Worm (Caenorhabditis elegans) whole organism, L2 larva: ENCODE data around the gene fat-6.
A peak's percentile ranks its signal among the peaks of the same experiment; 100 is the strongest.

Experiments used
- C34F6.9 ChIP-seq: fragments of 150-350 bp; optimal IDR thresholded peaks from 2 replicates; lab custom pipeline; 2014; ENCODE audit warnings: missing biosample characterization, missing genetic modification characterization
- F13H6.1 ChIP-seq: sonication (generic microtip); optimal IDR thresholded peaks from 2 replicates; lab custom pipeline; 2016; ENCODE audit warnings: missing genetic modification characterization, missing compliant biosample characterization
- R02D3.7 ChIP-seq: fragments of 150-350 bp; optimal IDR thresholded peaks from 2 replicates; lab custom pipeline; 2014; ENCODE audit warnings: missing biosample characterization, missing genetic modification characterization
- Y55F3AM.14 ChIP-seq: fragments of 200-800 bp; sonication (Bioruptor generic); optimal IDR thresholded peaks from 2 replicates; lab custom pipeline; 2018; ENCODE audit warnings: mild to moderate bottlenecking, missing genetic modification characterization, missing compliant biosample characterization
- ZK546.5 ChIP-seq: sonication (generic microtip); optimal IDR thresholded peaks from 2 replicates; lab custom pipeline; 2017; ENCODE audit warnings: missing biosample characterization, missing genetic modification characterization
- alr-1 ChIP-seq: fragments of 150-350 bp; optimal IDR thresholded peaks from 2 replicates; lab custom pipeline; 2014; ENCODE audit warnings: missing biosample characterization, missing genetic modification characterization
- aly-2 ChIP-seq: fragments of 150-350 bp; optimal IDR thresholded peaks from 2 replicates; lab custom pipeline; 2014; ENCODE audit warnings: missing biosample characterization, missing genetic modification characterization
- ama-1 ChIP-seq: fragments of 150-350 bp; optimal IDR thresholded peaks from 2 replicates; lab custom pipeline; 2018; ENCODE audit warnings: inconsistent platforms
- blmp-1 ChIP-seq: sonication (generic microtip); optimal IDR thresholded peaks from 2 replicates; lab custom pipeline; 2017; ENCODE audit warnings: missing genetic modification characterization, mild to moderate bottlenecking, missing compliant biosample characterization, antibody characterized with exemption, moderate library complexity; ENCODE audit not compliant: insufficient read depth
- ceh-16 ChIP-seq: fragments of 150-350 bp; optimal IDR thresholded peaks from 2 replicates; lab custom pipeline; 2014; ENCODE audit warnings: missing biosample characterization, missing genetic modification characterization
- ceh-82 ChIP-seq: fragments of 150-350 bp; optimal IDR thresholded peaks from 2 replicates; lab custom pipeline; 2014; ENCODE audit warnings: missing biosample characterization, missing genetic modification characterization
- crh-2 ChIP-seq: sonication (generic microtip); optimal IDR thresholded peaks from 2 replicates; lab custom pipeline; 2017; ENCODE audit warnings: missing biosample characterization, missing genetic modification characterization
- dmd-4 ChIP-seq: sonication (generic microtip); optimal IDR thresholded peaks from 2 replicates; lab custom pipeline; 2017; ENCODE audit warnings: missing biosample characterization, missing genetic modification characterization
- egl-27 ChIP-seq: sonication (generic microtip); optimal IDR thresholded peaks from 3 replicates; lab custom pipeline; 2017; ENCODE audit warnings: missing biosample characterization, missing genetic modification reagents, missing genetic modification characterization
- elt-1 ChIP-seq: fragments of 150-350 bp; optimal IDR thresholded peaks from 2 replicates; lab custom pipeline; 2014; ENCODE audit warnings: missing biosample characterization, missing genetic modification characterization
- elt-3 ChIP-seq: sonication (generic microtip); optimal IDR thresholded peaks from 2 replicates; lab custom pipeline; 2017; ENCODE audit warnings: missing biosample characterization, missing genetic modification characterization
- fos-1 ChIP-seq: fragments of 150-350 bp; optimal IDR thresholded peaks from 2 replicates; lab custom pipeline; 2014; ENCODE audit warnings: missing biosample characterization, missing genetic modification characterization
- gmeb-1 ChIP-seq: fragments of 150-350 bp; optimal IDR thresholded peaks from 2 replicates; lab custom pipeline; 2014; ENCODE audit warnings: missing biosample characterization, missing genetic modification characterization
- lin-11 ChIP-seq: fragments of 150-350 bp; sonication (generic microtip); optimal IDR thresholded peaks from 2 replicates; lab custom pipeline; 2014; ENCODE audit warnings: missing biosample characterization, missing genetic modification characterization, inconsistent platforms, mixed read lengths
- lin-13 ChIP-seq: fragments of 150-350 bp; optimal IDR thresholded peaks from 2 replicates; lab custom pipeline; 2014; ENCODE audit warnings: missing biosample characterization, missing genetic modification reagents, missing genetic modification characterization
- lin-39 ChIP-seq: fragments of 150-350 bp; optimal IDR thresholded peaks from 2 replicates; lab custom pipeline; 2014; ENCODE audit warnings: missing biosample characterization, missing genetic modification reagents, missing genetic modification characterization
- lsy-2 ChIP-seq, 2 experiments: fragments of 150-350 bp in 1 of 2; sonication (generic microtip) in 1 of 2; optimal IDR thresholded peaks; 2 replicates each; lab custom pipeline; 2014 to 2017; ENCODE audit warnings: missing biosample characterization in 2 of 2, missing genetic modification characterization in 2 of 2
- mab-5 ChIP-seq: fragments of 150-350 bp; optimal IDR thresholded peaks from 2 replicates; lab custom pipeline; 2014; ENCODE audit warnings: missing biosample characterization, missing genetic modification characterization
- mbf-1 ChIP-seq: sonication (generic microtip); optimal IDR thresholded peaks from 2 replicates; lab custom pipeline; 2017; ENCODE audit warnings: missing biosample characterization, missing genetic modification characterization
- mdl-1 ChIP-seq, 2 experiments: fragments of 150-350 bp in 1 of 2; sonication (generic microtip) in 1 of 2; optimal IDR thresholded peaks; 2 replicates each; lab custom pipeline; 2017; ENCODE audit warnings: missing biosample characterization in 2 of 2, missing genetic modification characterization in 2 of 2
- nhr-10 ChIP-seq: sonication (generic microtip); optimal IDR thresholded peaks from 2 replicates; lab custom pipeline; 2017; ENCODE audit warnings: missing biosample characterization, missing genetic modification characterization
- nhr-11 ChIP-seq: fragments of 150-350 bp; optimal IDR thresholded peaks from 2 replicates; lab custom pipeline; 2014; ENCODE audit warnings: missing biosample characterization, missing genetic modification characterization
- nhr-12 ChIP-seq: fragments of 150-350 bp; optimal IDR thresholded peaks from 2 replicates; lab custom pipeline; 2014; ENCODE audit warnings: missing biosample characterization, missing genetic modification characterization
- nhr-129 ChIP-seq: fragments of 150-350 bp; optimal IDR thresholded peaks from 2 replicates; lab custom pipeline; 2014; ENCODE audit warnings: missing biosample characterization, missing genetic modification characterization
- nhr-21 ChIP-seq: fragments of 150-350 bp; optimal IDR thresholded peaks from 2 replicates; lab custom pipeline; 2014; ENCODE audit warnings: missing biosample characterization, missing genetic modification characterization
- nhr-23 ChIP-seq: fragments of 150-350 bp; optimal IDR thresholded peaks from 2 replicates; lab custom pipeline; 2014; ENCODE audit warnings: missing biosample characterization, missing genetic modification reagents, missing genetic modification characterization
- nhr-237 ChIP-seq: fragments of 150-350 bp; optimal IDR thresholded peaks from 2 replicates; lab custom pipeline; 2014; ENCODE audit warnings: missing biosample characterization, missing genetic modification characterization
- nhr-25 ChIP-seq: fragments of 150-350 bp; sonication (generic microtip); optimal IDR thresholded peaks from 3 replicates; lab custom pipeline; 2014; ENCODE audit warnings: missing biosample characterization, missing genetic modification characterization
- nhr-6 ChIP-seq: fragments of 150-350 bp; optimal IDR thresholded peaks from 2 replicates; lab custom pipeline; 2014; ENCODE audit warnings: missing biosample characterization, missing genetic modification characterization
- nhr-77 ChIP-seq: fragments of 150-350 bp; optimal IDR thresholded peaks from 2 replicates; lab custom pipeline; 2014; ENCODE audit warnings: missing biosample characterization, missing genetic modification characterization
- peb-1 ChIP-seq: fragments of 150-350 bp; optimal IDR thresholded peaks from 2 replicates; lab custom pipeline; 2014; ENCODE audit warnings: missing biosample characterization, missing genetic modification characterization
- sem-4 ChIP-seq: fragments of 150-350 bp; optimal IDR thresholded peaks from 2 replicates; lab custom pipeline; 2014; ENCODE audit warnings: missing biosample characterization, missing genetic modification reagents, missing genetic modification characterization
- skn-1 ChIP-seq: sonication (generic microtip); optimal IDR thresholded peaks from 2 replicates; lab custom pipeline; 2017; ENCODE audit warnings: missing biosample characterization, missing genetic modification characterization
- sma-3 ChIP-seq: sonication (generic microtip); optimal IDR thresholded peaks from 2 replicates; lab custom pipeline; 2016; ENCODE audit warnings: missing genetic modification reagents, missing genetic modification characterization, missing compliant biosample characterization
- sma-9 ChIP-seq, 2 experiments: fragments of 150-350 bp in 1 of 2; sonication (generic microtip) in 1 of 2; optimal IDR thresholded peaks; 2 replicates each; lab custom pipeline; 2014 to 2016; ENCODE audit warnings: missing genetic modification characterization in 2 of 2, mild to moderate bottlenecking in 1 of 2, missing biosample characterization in 1 of 2, missing compliant biosample characterization in 1 of 2, missing genetic modification reagents in 1 of 2, moderate library complexity in 1 of 2
- snpc-4 ChIP-seq: fragments of 150-350 bp; optimal IDR thresholded peaks from 2 replicates; lab custom pipeline; 2014; ENCODE audit warnings: missing biosample characterization, missing genetic modification characterization
- unc-39 ChIP-seq: fragments of 150-350 bp; optimal IDR thresholded peaks from 2 replicates; lab custom pipeline; 2014; ENCODE audit warnings: missing biosample characterization, missing genetic modification characterization
- unc-55 ChIP-seq: fragments of 150-350 bp; sonication (generic microtip); optimal IDR thresholded peaks from 3 replicates; lab custom pipeline; 2014; ENCODE audit warnings: missing biosample characterization, missing genetic modification reagents, missing genetic modification characterization
- unc-62 ChIP-seq: fragments of 150-350 bp; optimal IDR thresholded peaks from 2 replicates; lab custom pipeline; 2014; ENCODE audit warnings: missing biosample characterization, missing genetic modification reagents, missing genetic modification characterization
- zag-1 ChIP-seq: fragments of 150-350 bp; optimal IDR thresholded peaks from 2 replicates; lab custom pipeline; 2014; ENCODE audit warnings: missing biosample characterization, missing genetic modification characterization
- ztf-1 ChIP-seq: fragments of 200-800 bp; sonication (Bioruptor generic); conservative IDR thresholded peaks from 2 replicates; pipeline ENCODE4 v1.3.6; 2022; ENCODE audit warnings: missing genetic modification characterization, missing compliant biosample characterization
- ztf-11 ChIP-seq: sonication (generic microtip); optimal IDR thresholded peaks from 2 replicates; lab custom pipeline; 2017; ENCODE audit warnings: missing biosample characterization, missing genetic modification characterization
- ztf-4 ChIP-seq: fragments of 150-350 bp; optimal IDR thresholded peaks from 2 replicates; lab custom pipeline; 2014; ENCODE audit warnings: missing biosample characterization, missing genetic modification characterization

fat-6 gene

ce11 chrIV:11955592-11955991 lies 40.1 kb upstream of the fat-6 start (continued):
- TF ChIP-seq nhr-129 (tag; lab: Kevin White, UChicago) = peak; percentile 78
- peak; percentile 48 for TF ChIP-seq nhr-6 (tag; lab: Kevin White, UChicago)
- TF ChIP-seq nhr-25 = no peak
- TF ChIP-seq ztf-4 (tag; lab: Kevin White, UChicago) = peak; percentile 70
- TF ChIP-seq crh-2 (tag; lab: Kevin White, UChicago) = peak; percentile 82
- TF ChIP-seq C34F6.9 (tag; lab: Kevin White, UChicago) = no peak
- peak; percentile 94 for TF ChIP-seq sma-9 (GFP tag; optimal IDR thresholded peaks at IDR 0.05; lab: Kevin White, UChicago)
- no peak for TF ChIP-seq sma-9 (tag; optimal IDR thresholded peaks at IDR 0.05; lab: Kevin White, UChicago)
- TF ChIP-seq lin-39 (tag; lab: Kevin White, UChicago) = no peak
- peak; percentile 18 for TF ChIP-seq Y55F3AM.14 (GFP tag; lab: Kevin White, UChicago)
- TF ChIP-seq nhr-12 (tag; lab: Kevin White, UChicago) = no peak
- no peak for TF ChIP-seq nhr-237 (tag; lab: Kevin White, UChicago)
- no peak for TF ChIP-seq snpc-4
- TF ChIP-seq mab-5 = no peak
- TF ChIP-seq unc-62 = no peak
- no peak for TF ChIP-seq unc-55
- no peak for TF ChIP-seq nhr-23
- TF ChIP-seq ztf-1 (GFP tag; lab: Robert Waterston, UW) = no peak
- TF ChIP-seq lin-13 = peak; percentile 77
- TF ChIP-seq elt-3 = no peak
- no peak for TF ChIP-seq unc-39 (tag; lab: Kevin White, UChicago)
- no peak for TF ChIP-seq ztf-11
- TF ChIP-seq mdl-1 (tag; optimal IDR thresholded peaks at IDR 0.05; lab: Kevin White, UChicago) = peak; percentile 2 to 70
- TF ChIP-seq, all 48 proteins: peak for 17

- TF ChIP-seq ztf-1 (GFP tag; lab: Robert Waterston, UW) (no peak), nhr-77 (tag; lab: Kevin White, UChicago) (no peak), mbf-1 (tag; lab: Kevin White, UChicago) (no peak), nhr-23 (no peak), lin-11 (tag; lab: Kevin White, UChicago) (no peak), unc-39 (tag; lab: Kevin White, UChicago) (no peak), lin-13 (peak; percentile 59), aly-2 (no peak), nhr-25 (peak; percentile 73), R02D3.7 (tag; lab: Kevin White, UChicago) (no peak), fos-1 (tag; lab: Kevin White, UChicago) (peak; percentile 50), nhr-129 (tag; lab: Kevin White, UChicago) (peak; percentile 75), nhr-21 (tag; lab: Kevin White, UChicago) (no peak), nhr-12 (tag; lab: Kevin White, UChicago) (no peak), nhr-11 (tag; lab: Kevin White, UChicago) (no peak), elt-3 (no peak), lin-39 (tag; lab: Kevin White, UChicago) (no peak), ceh-82 (no peak), nhr-6 (tag; lab: Kevin White, UChicago) (no peak), mdl-1 (tag; optimal IDR thresholded peaks at IDR 0.05; lab: Kevin White, UChicago) (peak in 1 of 2 experiments; percentile 5), egl-27 (tag; lab: Kevin White, UChicago) (no peak), snpc-4 (no peak), ceh-16 (no peak), alr-1 (no peak), ztf-11 (no peak), dmd-4 (no peak), blmp-1 (peak; percentile 44), nhr-237 (tag; lab: Kevin White, UChicago) (no peak), unc-55 (peak; percentile 35), mab-5 (no peak), C34F6.9 (tag; lab: Kevin White, UChicago) (peak; percentile 52), skn-1 (tag; lab: Kevin White, UChicago) (no peak), zag-1 (tag; lab: Kevin White, UChicago) (no peak), sma-9 (GFP tag; optimal IDR thresholded peaks at IDR 0.05; lab: Kevin White, UChicago) (peak; percentile 47), sma-9 (tag; optimal IDR thresholded peaks at IDR 0.05; lab: Kevin White, UChicago) (no peak), sem-4 (tag; lab: Kevin White, UChicago) (no peak), nhr-10 (tag; lab: Kevin White, UChicago) (no peak), ama-1 (peak; percentile 56), peb-1 (tag; lab: Kevin White, UChicago) (no peak), sma-3 (peak; percentile 24), gmeb-1 (tag; lab: Kevin White, UChicago) (peak; percentile 33), lsy-2 (tag; optimal IDR thresholded peaks at IDR 0.05; lab: Kevin White, UChicago) (peak; percentile 16), unc-62 (no peak), F13H6.1 (tag; lab: Kevin White, UChicago) (peak; percentile 48), elt-1 (tag; lab: Kevin White, UChicago) (no peak), Y55F3AM.14 (GFP tag; lab: Kevin White, UChicago) (no peak), crh-2 (tag; lab: Kevin White, UChicago) (peak; percentile 59), ztf-4 (tag; lab: Kevin White, UChicago) (no peak), ZK546.5 (tag; lab: Kevin White, UChicago) (no peak)
- TF ChIP-seq, all 48 proteins: peak for 15
These were observed 37.3 kb upstream of the fat-6 start, which contains the start of gene gdh-1 for ce11 chrIV:11952612-11953299. Gene gdh-1 (plus strand): TSS chrIV:11953249.
